Fruit fly (Drosophila melanogaster) S2 (cell line): Measurements from ENCODE around the gene Nrg.

Experiments used
- CG8478 ChIP-seq: fragments of >200 bp; optimal IDR thresholded peaks from 2 replicates; lab custom pipeline; 2018
- CTCF ChIP-seq, 2 experiments: fragments of >200 bp; optimal IDR thresholded peaks; 2 replicates each; lab custom pipeline; 2018

The Nrg gene

DNA sequence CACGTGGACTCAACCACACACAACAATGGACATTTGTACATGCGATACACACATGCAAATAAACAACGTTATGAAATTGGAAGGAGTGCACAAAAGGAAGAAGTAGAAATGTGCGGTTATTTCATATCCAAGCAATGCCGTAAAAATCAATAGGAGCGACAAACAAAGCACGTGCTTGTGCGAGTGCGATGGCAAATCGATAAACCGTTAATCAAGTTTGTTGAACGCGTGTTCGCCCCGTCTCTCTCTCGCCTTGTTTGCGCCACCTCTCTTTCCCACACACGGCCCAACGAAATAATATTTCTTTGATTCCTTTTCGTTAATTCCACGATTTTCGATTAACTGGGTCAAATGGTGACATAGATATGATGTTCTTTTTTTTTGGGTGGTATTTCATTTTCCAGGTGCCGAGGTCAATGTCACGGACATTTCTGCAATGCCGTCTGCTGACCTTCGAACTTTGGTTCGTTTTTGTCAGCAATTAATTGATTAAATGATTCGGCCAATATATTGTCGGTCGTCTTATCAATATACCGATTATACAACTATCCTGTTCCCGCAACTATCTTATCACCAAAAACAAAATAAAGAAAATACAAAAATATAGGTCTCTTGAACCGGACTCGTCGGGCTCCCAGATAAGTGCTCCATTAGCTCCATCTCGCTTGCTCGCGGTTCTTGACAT, 26.7 kb upstream of the Nrg start:
- TF ChIP-seq CG8478 (lab: Kevin White, UChicago) (no peak), CTCF (optimal IDR thresholded peaks at IDR 0.05; lab: Kevin White, UChicago) (no peak)

DNA sequence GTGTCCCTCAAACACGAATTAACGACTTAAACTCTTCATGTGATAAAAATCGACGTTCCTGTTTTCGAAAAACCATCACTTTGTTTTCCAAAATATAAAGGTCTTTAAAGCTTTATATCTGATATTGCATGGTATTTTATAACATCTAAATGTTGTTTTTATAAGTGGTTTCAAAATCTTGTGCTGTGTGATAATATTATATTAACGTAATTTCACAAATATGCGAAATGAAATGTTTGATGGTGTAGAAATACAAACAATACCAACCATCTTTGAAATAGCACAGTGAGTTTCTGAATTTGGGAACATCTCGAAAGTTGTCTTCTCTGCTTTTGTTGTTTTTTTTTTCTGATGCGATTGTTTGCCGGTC, 26.2 kb upstream of the Nrg start:
- no peak for TF ChIP-seq CTCF (optimal IDR thresholded peaks at IDR 0.05; lab: Kevin White, UChicago)
- TF ChIP-seq CG8478 (lab: Kevin White, UChicago) = no peak

DNA sequence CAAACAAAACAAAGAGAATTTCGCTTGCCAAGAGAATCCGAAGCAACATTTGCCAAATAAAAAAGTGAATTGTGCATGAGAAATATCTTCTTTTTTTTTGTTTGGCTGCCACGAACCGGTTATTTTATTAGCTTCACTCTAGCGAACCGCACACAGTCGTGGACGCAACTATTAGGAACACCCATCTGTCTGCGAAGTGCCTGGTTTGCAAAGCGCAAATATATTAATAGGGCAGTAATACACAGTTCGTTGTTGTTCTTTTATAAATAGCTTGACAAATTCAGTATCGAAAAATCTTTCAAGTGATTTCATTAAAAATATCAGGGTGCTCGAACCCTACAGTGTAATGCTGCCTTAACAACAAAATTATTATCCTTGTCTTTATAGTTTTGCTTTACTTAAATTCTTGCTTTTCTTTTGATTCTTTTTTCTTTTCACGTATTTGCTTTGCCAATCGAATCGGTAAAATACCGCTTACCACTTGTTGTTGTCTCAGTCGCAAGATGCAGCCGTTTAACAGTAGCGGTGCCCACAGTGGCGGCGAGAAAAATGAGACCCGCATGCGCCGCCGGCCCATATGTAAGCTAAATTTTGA, 25.6 kb upstream of the Nrg start:
- TF ChIP-seq CTCF (optimal IDR thresholded peaks at IDR 0.05; lab: Kevin White, UChicago) = no peak
- TF ChIP-seq CG8478 (lab: Kevin White, UChicago) = no peak

DNA sequence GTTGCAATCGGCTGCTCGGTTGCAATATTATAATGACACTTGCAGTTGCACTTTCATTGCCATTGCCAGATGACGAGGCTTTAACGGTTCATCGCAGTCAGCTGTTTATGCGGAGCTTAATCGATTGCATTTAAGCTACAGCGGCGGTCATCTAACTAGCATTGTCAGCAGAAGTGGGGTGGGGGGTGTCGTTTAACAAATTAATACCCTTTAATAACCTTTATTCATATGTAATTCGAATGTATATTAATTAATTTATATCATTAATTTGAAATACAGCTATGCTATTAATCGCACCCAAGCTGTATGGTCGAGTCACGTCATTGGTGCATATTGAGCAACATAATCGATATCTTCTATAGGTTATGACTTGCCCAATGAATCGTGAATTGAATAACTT, 24.3 kb upstream of the Nrg start:
- TF ChIP-seq CTCF (optimal IDR thresholded peaks at IDR 0.05; lab: Kevin White, UChicago) = no peak
- no peak for TF ChIP-seq CG8478 (lab: Kevin White, UChicago)

DNA sequence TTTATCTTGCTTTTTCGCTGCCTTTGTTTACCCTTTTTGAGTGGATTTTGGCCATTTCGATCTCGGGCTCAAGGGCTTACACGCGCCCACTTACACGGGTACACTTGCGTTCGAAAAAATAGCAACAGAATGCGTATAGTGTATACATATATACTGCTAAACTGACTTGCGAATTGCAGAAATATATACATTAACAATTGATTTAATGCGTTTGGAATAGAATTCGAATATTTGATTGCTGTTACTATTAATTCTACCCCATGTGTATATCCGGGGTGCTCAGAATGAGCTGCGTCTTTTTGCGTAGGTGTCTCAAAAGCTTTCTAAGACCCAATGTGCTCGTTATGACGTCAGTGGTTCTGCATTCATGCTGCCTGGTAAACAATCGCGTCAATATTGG, 23.7 kb upstream of the Nrg start:
- no peak for TF ChIP-seq CG8478 (lab: Kevin White, UChicago)

DNA sequence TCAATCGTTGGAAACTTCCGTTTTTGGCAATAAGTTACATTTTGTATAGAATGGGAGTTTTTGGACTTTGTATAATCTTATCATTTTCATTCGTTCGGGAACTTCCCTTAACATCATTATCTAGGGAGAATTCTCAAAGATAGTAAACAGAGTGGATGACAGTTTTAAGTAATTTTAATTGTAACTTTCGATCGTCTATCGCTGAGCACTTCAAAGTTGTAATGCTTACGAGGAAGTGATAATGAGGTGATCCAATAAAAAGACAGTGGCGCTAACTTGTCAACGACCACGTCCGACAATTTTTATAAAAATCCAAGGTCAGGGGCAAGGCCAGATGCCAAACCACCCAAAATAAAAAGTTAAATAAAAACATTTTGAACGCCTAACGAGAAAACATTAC, 20.8 kb upstream of the Nrg start:
- TF ChIP-seq CG8478 (lab: Kevin White, UChicago) (no peak), CTCF (optimal IDR thresholded peaks at IDR 0.05; lab: Kevin White, UChicago) (no peak)

DNA sequence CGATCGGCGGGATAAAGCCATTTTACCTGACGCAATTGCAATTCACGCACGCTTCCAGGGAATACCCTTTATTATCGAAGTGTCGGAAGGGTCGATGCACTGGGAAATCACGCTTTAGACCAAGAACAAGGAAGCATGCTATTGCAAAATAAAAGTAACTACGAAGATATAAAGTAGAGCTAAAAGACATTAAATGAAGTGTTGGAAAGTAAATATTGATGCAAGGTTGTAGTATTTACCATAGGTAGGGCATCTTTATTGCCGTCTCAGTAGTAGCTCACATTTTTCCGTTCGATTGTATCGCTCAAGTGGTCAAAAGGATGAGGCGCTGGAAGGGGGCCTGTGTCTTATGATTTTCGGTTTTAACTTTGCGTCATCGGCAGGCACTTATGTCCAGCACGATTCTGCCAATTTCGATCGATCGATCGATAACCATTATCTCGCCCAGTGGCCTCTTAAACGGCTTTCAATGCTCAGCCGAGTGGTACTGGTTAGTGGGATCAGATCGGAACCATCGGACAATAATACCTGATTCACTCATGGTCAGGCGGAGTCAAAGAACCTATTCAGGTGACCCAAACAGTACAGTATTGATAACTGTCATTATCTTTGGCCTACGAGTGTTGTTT, 19.5 kb upstream of the Nrg start:
- no peak for TF ChIP-seq CTCF (optimal IDR thresholded peaks at IDR 0.05; lab: Kevin White, UChicago)

DNA sequence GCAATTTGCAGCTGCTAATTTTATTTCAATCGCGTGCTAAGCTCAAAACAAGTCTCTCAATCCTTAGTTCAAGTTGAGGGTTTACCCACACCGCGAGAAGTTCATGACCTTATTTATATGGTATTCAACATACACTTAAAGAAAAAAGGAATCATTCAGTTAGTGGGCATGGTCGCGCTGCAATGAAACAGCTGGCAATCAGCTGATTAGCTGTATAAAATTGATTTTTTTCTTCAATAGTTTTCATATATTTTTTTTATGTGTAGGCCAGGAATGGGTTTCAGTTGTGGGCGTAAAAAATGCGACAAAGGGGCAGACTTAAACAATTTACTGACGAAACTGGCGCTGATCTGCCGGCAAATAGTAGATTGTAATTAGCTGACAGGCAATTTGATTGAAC, 18.0 kb upstream of the Nrg start:
- TF ChIP-seq CTCF (optimal IDR thresholded peaks at IDR 0.05; lab: Kevin White, UChicago) (no peak), CG8478 (lab: Kevin White, UChicago) (no peak)

DNA sequence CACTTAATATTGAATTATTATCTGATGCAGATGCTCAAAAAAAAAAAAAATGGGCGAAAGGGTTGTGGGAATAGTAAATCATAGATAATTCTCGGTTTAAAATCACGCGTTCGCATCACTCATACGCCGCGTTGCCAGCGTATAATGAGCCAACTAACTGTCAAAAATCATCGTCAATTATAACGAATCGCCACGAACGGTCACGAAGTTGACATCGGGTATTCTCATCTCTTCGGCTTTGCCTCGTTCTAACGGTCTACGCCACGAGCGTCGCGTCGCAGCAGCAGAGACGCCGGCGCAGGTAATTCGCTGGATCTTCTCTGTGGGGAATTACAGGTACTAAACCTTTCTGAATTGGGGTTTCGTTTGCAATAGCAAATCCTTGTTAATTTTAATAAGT, 15.8 kb upstream of the Nrg start:
- TF ChIP-seq CTCF (optimal IDR thresholded peaks at IDR 0.05; lab: Kevin White, UChicago) = no peak
- TF ChIP-seq CG8478 (lab: Kevin White, UChicago) = no peak

DNA sequence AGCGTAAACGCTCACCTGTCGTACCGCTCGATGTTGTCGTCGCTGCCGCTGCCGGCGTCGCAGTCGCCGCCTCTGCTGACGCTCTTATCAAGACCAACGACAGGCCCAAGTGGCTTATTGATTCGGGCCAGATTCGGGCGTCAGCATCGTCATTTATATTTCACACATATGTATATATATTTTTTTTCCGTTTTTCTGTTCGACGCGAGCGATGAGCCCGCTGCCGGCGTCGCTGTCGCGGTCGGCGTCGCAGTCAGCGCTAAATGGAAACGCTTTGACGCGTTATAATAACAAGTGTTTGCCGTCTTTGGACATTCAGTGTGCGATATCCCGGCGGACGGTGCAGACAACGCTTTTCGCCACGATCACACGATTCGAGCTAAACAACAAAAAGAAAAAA, 15.1 kb upstream of the Nrg start:
- TF ChIP-seq CTCF (optimal IDR thresholded peaks at IDR 0.05; lab: Kevin White, UChicago) (no peak), CG8478 (lab: Kevin White, UChicago) (no peak)

DNA sequence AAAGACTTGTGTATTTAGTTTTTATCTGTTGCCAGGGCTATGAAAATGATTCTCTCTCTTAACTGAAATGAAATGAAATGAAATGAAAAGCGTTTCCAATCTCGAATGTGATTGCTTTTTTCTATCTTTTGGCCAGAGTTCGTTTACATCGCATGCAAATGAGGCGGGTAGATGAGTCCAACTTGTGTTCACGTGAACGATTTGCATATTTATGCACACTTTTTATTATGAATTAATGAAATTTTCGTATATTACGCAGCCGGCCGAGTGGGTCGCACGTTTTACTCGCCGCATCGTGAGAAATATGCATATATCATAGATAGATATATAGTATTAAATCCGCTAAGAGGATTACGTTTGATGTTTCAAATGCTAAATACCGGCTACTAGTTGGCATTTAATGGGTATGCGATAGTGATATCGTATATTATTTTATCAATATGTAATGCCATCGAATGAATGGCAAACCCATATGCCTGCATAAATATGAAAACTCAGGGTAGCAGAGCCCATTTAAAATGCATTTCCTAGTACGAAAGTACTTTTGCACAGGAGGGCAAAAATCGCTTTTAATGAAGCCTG, 12.1 kb upstream of the Nrg start:
- no peak for TF ChIP-seq CG8478 (lab: Kevin White, UChicago)
- no peak for TF ChIP-seq CTCF (optimal IDR thresholded peaks at IDR 0.05; lab: Kevin White, UChicago)

DNA sequence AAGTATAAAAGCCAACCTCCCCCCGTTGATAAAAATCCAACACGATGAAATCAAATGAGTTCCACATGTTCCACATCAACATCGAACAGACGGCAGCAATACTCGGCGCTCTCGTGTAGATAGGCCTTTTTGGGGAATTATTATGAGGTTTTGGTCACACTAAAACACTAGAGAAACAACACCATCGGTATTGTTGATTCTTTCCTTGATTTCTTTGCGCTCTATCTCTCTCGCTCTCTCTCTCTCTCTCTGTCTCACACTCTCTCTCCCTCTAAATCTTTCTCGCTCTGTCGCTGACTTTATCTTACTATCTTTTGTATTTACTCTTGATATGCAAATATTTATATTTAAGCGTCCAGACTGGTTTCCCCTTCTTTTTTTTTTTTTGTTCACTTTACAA, 6.4 kb upstream of the Nrg start:
- TF ChIP-seq CTCF (optimal IDR thresholded peaks at IDR 0.05; lab: Kevin White, UChicago) = no peak
- no peak for TF ChIP-seq CG8478 (lab: Kevin White, UChicago)

DNA sequence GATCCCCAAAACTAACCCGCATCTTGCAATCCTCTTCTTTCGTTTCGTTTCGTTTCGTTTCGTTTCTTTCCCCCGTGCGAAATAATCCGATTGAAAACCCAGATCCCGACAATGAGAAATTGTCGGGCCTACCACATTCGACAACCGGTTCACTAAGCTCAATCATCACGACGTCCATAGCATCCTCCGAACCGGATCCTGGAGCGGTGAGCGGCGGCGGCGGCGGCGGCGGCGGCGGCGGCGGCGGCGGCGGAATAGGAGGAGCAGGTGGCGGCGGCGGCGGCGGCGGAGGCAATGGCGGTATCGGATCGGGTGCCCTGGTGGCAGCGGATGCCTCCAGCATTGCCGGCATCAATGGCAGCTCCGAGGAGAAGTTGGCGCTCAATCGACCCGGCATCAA, 4.9 kb upstream of the Nrg start:
- no peak for TF ChIP-seq CTCF (optimal IDR thresholded peaks at IDR 0.05; lab: Kevin White, UChicago)
- no peak for TF ChIP-seq CG8478 (lab: Kevin White, UChicago)

DNA sequence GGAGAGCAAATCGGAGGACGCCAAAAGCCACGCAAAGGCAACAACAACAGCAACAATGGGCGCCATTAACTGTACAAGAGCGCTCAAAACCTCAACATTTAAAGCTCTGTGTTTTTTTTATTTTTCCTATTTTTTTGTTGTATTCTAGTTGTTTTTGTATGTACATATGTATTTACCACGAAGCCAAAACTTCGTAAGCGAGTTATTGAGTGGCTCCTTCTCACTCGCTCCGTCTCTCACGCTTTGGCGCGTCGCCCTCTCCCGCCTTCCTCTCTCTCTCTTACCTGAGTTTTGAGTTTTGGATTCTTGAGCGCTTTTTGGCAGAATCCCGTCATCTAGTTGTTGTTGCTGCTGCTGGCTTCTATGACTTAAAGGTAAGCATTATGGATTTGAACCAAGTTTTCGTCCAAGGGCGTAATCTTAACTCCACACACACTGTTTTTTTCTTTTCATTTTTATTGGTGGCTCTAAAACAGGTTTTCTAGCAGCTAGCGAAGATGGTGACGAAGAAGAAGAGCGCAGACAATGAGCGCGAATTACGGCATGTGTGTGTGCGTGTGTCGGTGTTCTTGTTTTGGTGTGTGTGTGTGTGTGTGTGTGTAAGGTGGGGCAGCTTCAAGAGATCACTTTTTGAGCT, 970 bp downstream of the Nrg start:
- TF ChIP-seq CG8478 (lab: Kevin White, UChicago) (no peak), CTCF (optimal IDR thresholded peaks at IDR 0.05; lab: Kevin White, UChicago) (no peak)

DNA sequence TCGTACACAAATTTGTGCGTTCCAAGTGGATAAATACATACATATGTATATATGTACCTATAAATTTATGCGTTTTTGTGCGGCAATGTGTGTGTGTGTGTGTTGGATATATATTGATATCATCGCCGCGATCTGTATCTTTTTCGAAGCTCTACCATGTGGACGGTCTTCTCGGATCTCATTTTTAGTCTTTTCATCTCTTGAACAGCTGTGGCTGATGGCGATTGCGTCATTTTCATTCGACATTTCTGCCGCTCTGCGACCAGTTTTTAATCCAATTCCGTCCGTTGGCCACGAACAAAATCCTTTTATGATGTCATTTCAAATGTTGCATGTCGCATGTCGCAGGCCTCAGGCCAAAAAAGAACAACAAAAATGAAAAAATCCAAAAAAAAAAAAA, 3.3 kb downstream of the Nrg start:
- TF ChIP-seq CG8478 (lab: Kevin White, UChicago) = no peak
- TF ChIP-seq CTCF (optimal IDR thresholded peaks at IDR 0.05; lab: Kevin White, UChicago) = no peak
